Worm (Caenorhabditis elegans): ENCODE results near the gene F43D2.7.

- TF ChIP-seq pqm-1 (tag; optimal IDR thresholded peaks at IDR 0.05) = no peak
- TF ChIP-seq zag-1 (tag; optimal IDR thresholded peaks at IDR 0.05) = no peak
- no peak for TF ChIP-seq nhr-48 (tag; optimal IDR thresholded peaks at IDR 0.05)
- TF ChIP-seq nhr-28 (tag; optimal IDR thresholded peaks at IDR 0.05) = no peak
- no peak for TF ChIP-seq dmd-9 (GFP tag; IDR thresholded peaks at IDR 0.05)
- TF ChIP-seq nhr-41 (GFP tag; IDR thresholded peaks at IDR 0.05) = no peak
These were observed 8.9 kb upstream of the F43D2.7 start for ce11 chrV:14648825-14649224.

Data from whole organism, L4 larva.